Worm (Caenorhabditis elegans) whole organism, L3 larva: ENCODE results near the gene ZK863.8.

Experiments used
- ZK546.5 ChIP-seq: sonication (generic microtip); optimal IDR thresholded peaks from 2 replicates; lab custom pipeline; 2017; ENCODE audit warnings: missing biosample characterization, missing genetic modification characterization
- aly-2 ChIP-seq: fragments of 150-350 bp; optimal IDR thresholded peaks from 2 replicates; lab custom pipeline; 2014; ENCODE audit warnings: missing biosample characterization, missing genetic modification characterization
- ama-1 ChIP-seq: fragments of 150-350 bp; optimal IDR thresholded peaks from 2 replicates; lab custom pipeline; 2018
- ceh-16 ChIP-seq: sonication (generic microtip); optimal IDR thresholded peaks from 2 replicates; lab custom pipeline; 2017; ENCODE audit warnings: missing biosample characterization, missing genetic modification characterization
- ceh-28 ChIP-seq: fragments of 150-350 bp; optimal IDR thresholded peaks from 2 replicates; lab custom pipeline; 2014; ENCODE audit warnings: missing biosample characterization, missing genetic modification reagents, missing genetic modification characterization
- ceh-82 ChIP-seq: fragments of 150-350 bp; optimal IDR thresholded peaks from 2 replicates; lab custom pipeline; 2014; ENCODE audit warnings: missing biosample characterization, missing genetic modification characterization
- ceh-9 ChIP-seq: sonication (generic microtip); optimal IDR thresholded peaks from 2 replicates; lab custom pipeline; 2018; ENCODE audit warnings: missing biosample characterization, missing genetic modification characterization
- egl-27 ChIP-seq: sonication (generic microtip); optimal IDR thresholded peaks from 4 replicates; lab custom pipeline; 2017; ENCODE audit warnings: missing biosample characterization, missing genetic modification reagents, missing genetic modification characterization
- egl-5 ChIP-seq: fragments of 150-350 bp; optimal IDR thresholded peaks from 2 replicates; lab custom pipeline; 2017; ENCODE audit warnings: missing biosample characterization, missing genetic modification reagents, missing genetic modification characterization, inconsistent platforms
- elt-1 ChIP-seq: fragments of 150-350 bp; optimal IDR thresholded peaks from 2 replicates; lab custom pipeline; 2014; ENCODE audit warnings: missing biosample characterization, missing genetic modification characterization
- elt-2 ChIP-seq: sonication (generic microtip); optimal IDR thresholded peaks from 2 replicates; lab custom pipeline; 2016; ENCODE audit warnings: missing genetic modification reagents, mild to moderate bottlenecking, missing genetic modification characterization, missing compliant biosample characterization
- elt-3 ChIP-seq, 3 experiments: fragments of 150-350 bp in 1 of 3; sonication (generic microtip) in 2 of 3; optimal IDR thresholded peaks; 2 replicates in 2 of 3; 4 replicates in 1 of 3; lab custom pipeline; 2014 to 2017; ENCODE audit warnings: missing biosample characterization in 3 of 3, missing genetic modification characterization in 3 of 3
- fkh-10 ChIP-seq: sonication (generic microtip); optimal IDR thresholded peaks from 2 replicates; lab custom pipeline; 2017; ENCODE audit warnings: missing biosample characterization, missing genetic modification reagents, missing genetic modification characterization
- fkh-2 ChIP-seq: fragments of 150-350 bp; optimal IDR thresholded peaks from 2 replicates; lab custom pipeline; 2014; ENCODE audit warnings: missing biosample characterization, missing genetic modification reagents, missing genetic modification characterization
- fos-1 ChIP-seq: fragments of 150-350 bp; optimal IDR thresholded peaks from 2 replicates; lab custom pipeline; 2014; ENCODE audit warnings: missing biosample characterization, missing genetic modification characterization
- hmg-11 ChIP-seq: sonication (generic microtip); optimal IDR thresholded peaks from 2 replicates; lab custom pipeline; 2016; ENCODE audit warnings: missing genetic modification characterization, missing compliant biosample characterization
- lin-15B ChIP-seq: fragments of 150-350 bp; optimal IDR thresholded peaks from 2 replicates; lab custom pipeline; 2014; ENCODE audit warnings: missing biosample characterization, missing genetic modification characterization
- lin-39 ChIP-seq: fragments of 150-350 bp; optimal IDR thresholded peaks from 2 replicates; lab custom pipeline; 2018; ENCODE audit warnings: missing biosample characterization, missing genetic modification reagents, missing genetic modification characterization
- mdl-1 ChIP-seq: fragments of 150-350 bp; optimal IDR thresholded peaks from 2 replicates; lab custom pipeline; 2014; ENCODE audit warnings: missing biosample characterization, missing genetic modification characterization
- nfya-1 ChIP-seq: sonication (generic microtip); optimal IDR thresholded peaks from 2 replicates; lab custom pipeline; 2017; ENCODE audit warnings: missing genetic modification characterization, mild to moderate bottlenecking, missing compliant biosample characterization, antibody characterized with exemption, moderate library complexity; ENCODE audit not compliant: insufficient read depth
- nhr-11 ChIP-seq: fragments of 150-350 bp; optimal IDR thresholded peaks from 2 replicates; lab custom pipeline; 2014; ENCODE audit warnings: missing biosample characterization, missing genetic modification characterization
- nhr-12 ChIP-seq: fragments of 150-350 bp; optimal IDR thresholded peaks from 2 replicates; lab custom pipeline; 2014; ENCODE audit warnings: missing biosample characterization, missing genetic modification characterization
- nhr-23 ChIP-seq: fragments of 150-350 bp; optimal IDR thresholded peaks from 2 replicates; lab custom pipeline; 2014; ENCODE audit warnings: missing biosample characterization, missing genetic modification reagents, missing genetic modification characterization
- nhr-237 ChIP-seq: fragments of 150-350 bp; optimal IDR thresholded peaks from 2 replicates; lab custom pipeline; 2014; ENCODE audit warnings: missing biosample characterization, missing genetic modification characterization
- nhr-25 ChIP-seq: sonication (generic microtip); optimal IDR thresholded peaks from 2 replicates; lab custom pipeline; 2017; ENCODE audit warnings: missing biosample characterization, missing genetic modification characterization
- nhr-28 ChIP-seq: fragments of 150-350 bp; optimal IDR thresholded peaks from 2 replicates; lab custom pipeline; 2014; ENCODE audit warnings: missing biosample characterization, missing genetic modification characterization
- nhr-67 ChIP-seq: fragments of 150-350 bp; optimal IDR thresholded peaks from 2 replicates; lab custom pipeline; 2014; ENCODE audit warnings: missing biosample characterization, missing genetic modification characterization
- nhr-76 ChIP-seq: fragments of 150-350 bp; sonication (generic microtip); optimal IDR thresholded peaks from 5 replicates; lab custom pipeline; 2014; ENCODE audit warnings: missing biosample characterization, missing genetic modification characterization
- nhr-77 ChIP-seq: fragments of 150-350 bp; optimal IDR thresholded peaks from 2 replicates; lab custom pipeline; 2014; ENCODE audit warnings: missing biosample characterization, missing genetic modification characterization
- pha-4 ChIP-seq: fragments of 150-350 bp; optimal IDR thresholded peaks from 2 replicates; lab custom pipeline; 2014; ENCODE audit warnings: missing biosample characterization, missing genetic modification reagents, missing genetic modification characterization
- sea-2 ChIP-seq: fragments of 150-350 bp; sonication (generic microtip); optimal IDR thresholded peaks from 4 replicates; lab custom pipeline; 2014; ENCODE audit warnings: missing biosample characterization, missing genetic modification reagents, missing genetic modification characterization
- skn-1 ChIP-seq: fragments of 150-350 bp; optimal IDR thresholded peaks from 2 replicates; lab custom pipeline; 2014; ENCODE audit warnings: missing biosample characterization, missing genetic modification characterization
- snpc-4 ChIP-seq: fragments of 150-350 bp; optimal IDR thresholded peaks from 2 replicates; lab custom pipeline; 2014; ENCODE audit warnings: missing biosample characterization, missing genetic modification characterization
- unc-39 ChIP-seq: sonication (generic microtip); optimal IDR thresholded peaks from 4 replicates; lab custom pipeline; 2017; ENCODE audit warnings: missing biosample characterization, missing genetic modification characterization
- ztf-11 ChIP-seq: fragments of 150-350 bp; optimal IDR thresholded peaks from 2 replicates; lab custom pipeline; 2014; ENCODE audit warnings: missing biosample characterization, missing genetic modification characterization
- ztf-4 ChIP-seq: fragments of 150-350 bp; optimal IDR thresholded peaks from 2 replicates; lab custom pipeline; 2014; ENCODE audit warnings: missing biosample characterization, missing genetic modification characterization

The ZK863.8 gene

DNA sequence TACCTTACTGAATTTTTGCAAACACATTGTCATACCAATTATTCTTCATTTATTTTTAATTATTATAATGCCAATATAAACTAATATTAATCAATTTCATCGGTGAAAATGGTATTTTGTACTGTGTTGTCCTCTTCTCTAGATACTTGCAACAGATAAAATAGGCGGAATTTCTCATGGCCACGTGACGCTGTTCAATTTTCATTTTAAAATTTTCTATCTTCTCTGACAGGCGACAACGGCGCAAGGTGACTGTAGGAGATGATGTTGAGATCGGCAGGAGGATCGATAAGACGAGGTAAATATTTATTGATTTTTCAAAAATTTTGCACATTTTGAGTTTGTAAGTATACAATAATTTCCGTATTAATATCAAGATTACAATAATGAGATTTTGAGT is 7.0 kb upstream of the ZK863.8 start, which contains the start of gene ogdh-2:
Gene ogdh-2 (plus strand): TSS at position 233 of the 400 bp plus-strand sequence.
- TF ChIP-seq nhr-11 (no peak), ama-1 (no peak), egl-27 (tag; lab: Kevin White, UChicago) (no peak), fos-1 (no peak), nhr-67 (tag; lab: Kevin White, UChicago) (no peak), unc-39 (tag; lab: Kevin White, UChicago) (no peak), lin-39 (tag; lab: Kevin White, UChicago) (no peak), ceh-82 (tag; lab: Kevin White, UChicago) (no peak), pha-4 (tag; lab: Kevin White, UChicago) (no peak), ceh-16 (tag; lab: Kevin White, UChicago) (no peak), mdl-1 (tag; lab: Kevin White, UChicago) (no peak), skn-1 (tag; lab: Kevin White, UChicago) (no peak), hmg-11 (no peak), nhr-12 (tag; lab: Kevin White, UChicago) (no peak), elt-3 (tag; optimal IDR thresholded peaks at IDR 0.05; lab: Kevin White, UChicago) (no peak), nhr-237 (tag; lab: Kevin White, UChicago) (no peak), sea-2 (no peak), nhr-76 (tag; lab: Kevin White, UChicago) (no peak), snpc-4 (tag; lab: Kevin White, UChicago) (no peak), ceh-28 (tag; lab: Kevin White, UChicago) (peak; percentile 34), nhr-25 (tag; lab: Kevin White, UChicago) (peak; percentile 12), nhr-77 (tag; lab: Kevin White, UChicago) (no peak), ceh-9 (tag; lab: Kevin White, UChicago) (no peak), nhr-28 (tag; lab: Kevin White, UChicago) (no peak), elt-1 (peak; percentile 7), fkh-2 (tag; lab: Kevin White, UChicago) (no peak), fkh-10 (no peak)
- TF ChIP-seq, all 47 proteins: peak for 3

DNA sequence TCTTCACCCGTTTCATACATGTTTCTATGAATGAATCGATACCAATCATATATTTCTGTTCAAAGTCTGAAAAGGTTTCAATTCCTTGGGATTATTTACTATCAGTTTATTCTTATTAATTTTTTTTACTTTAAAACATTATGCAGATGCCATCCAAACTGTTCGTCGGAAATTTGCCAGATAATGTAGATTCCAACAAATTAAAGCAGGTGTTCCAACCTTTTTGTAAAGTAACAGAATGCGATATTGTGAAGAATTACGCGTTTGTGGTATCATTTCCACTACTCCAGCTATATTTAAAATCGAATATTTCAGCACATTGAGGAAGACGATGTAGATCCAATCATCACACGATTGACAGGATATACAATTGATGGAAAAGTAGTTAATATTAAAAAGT is 4.8 kb upstream of the ZK863.8 start, which contains the start of gene rnp-1:
Gene rnp-1 (plus strand): TSS at position 145 of the 400 bp plus-strand sequence.
- TF ChIP-seq pha-4 (tag; lab: Kevin White, UChicago) (peak; percentile 10), egl-5 (no peak), ama-1 (peak; percentile 35)

DNA sequence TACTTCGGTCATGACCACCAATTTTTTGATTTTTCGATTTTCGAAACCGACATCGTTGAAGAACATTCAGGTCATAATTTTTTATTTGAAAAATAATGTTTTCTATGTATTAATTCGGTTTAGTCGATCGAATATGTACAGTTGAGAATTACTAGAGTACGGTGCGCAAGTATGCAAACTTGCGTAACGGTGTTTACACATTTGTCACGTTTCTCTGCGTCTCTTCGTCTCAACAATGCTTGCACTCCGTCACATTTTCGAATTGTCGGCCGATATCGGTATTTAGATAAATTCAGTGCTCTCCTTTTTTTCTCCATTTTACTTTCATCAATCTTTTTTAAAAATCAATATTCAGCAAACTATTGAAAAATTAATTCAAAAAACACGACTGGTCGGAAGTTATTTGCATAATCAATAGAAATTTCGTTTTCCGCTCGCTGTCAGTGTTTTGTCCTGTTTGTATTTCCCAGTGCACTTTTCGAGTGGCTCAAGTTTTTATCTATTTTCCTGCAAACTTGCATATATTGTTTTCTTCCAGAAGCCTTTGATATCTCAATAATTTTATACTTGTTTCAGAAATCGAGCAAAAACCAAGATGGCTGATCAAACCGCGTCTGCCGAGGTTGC is 3.7 kb upstream of the ZK863.8 start, which contains the start of gene dpy-30:
Gene dpy-30 (plus strand): TSS at position 577 of the 627 bp plus-strand sequence.
- TF ChIP-seq skn-1 (tag; lab: Kevin White, UChicago), result no peak
- TF ChIP-seq lin-39 (tag; lab: Kevin White, UChicago), result peak; percentile 50
- peak; percentile 29 for TF ChIP-seq lin-15B (tag; lab: Kevin White, UChicago)
- no peak for TF ChIP-seq ZK546.5 (tag; lab: Kevin White, UChicago)
- TF ChIP-seq nfya-1 (tag; lab: Kevin White, UChicago), result peak; percentile 82
- TF ChIP-seq fkh-2 (tag; lab: Kevin White, UChicago), result no peak
- TF ChIP-seq ceh-28 (tag; lab: Kevin White, UChicago), result peak; percentile 38
- TF ChIP-seq nhr-23 (tag; lab: Kevin White, UChicago), result peak; percentile 38
- TF ChIP-seq snpc-4 (tag; lab: Kevin White, UChicago), result peak; percentile 64
- TF ChIP-seq nhr-25 (tag; lab: Kevin White, UChicago), result peak; percentile 65
- peak; percentile 72 for TF ChIP-seq hmg-11
- TF ChIP-seq nhr-237 (tag; lab: Kevin White, UChicago), result no peak
- TF ChIP-seq mdl-1 (tag; lab: Kevin White, UChicago), result no peak
- TF ChIP-seq ztf-4, result no peak
- no peak for TF ChIP-seq ztf-11
- peak; percentile 86 for TF ChIP-seq pha-4 (tag; lab: Kevin White, UChicago)
- peak; percentile 42 for TF ChIP-seq elt-2

DNA sequence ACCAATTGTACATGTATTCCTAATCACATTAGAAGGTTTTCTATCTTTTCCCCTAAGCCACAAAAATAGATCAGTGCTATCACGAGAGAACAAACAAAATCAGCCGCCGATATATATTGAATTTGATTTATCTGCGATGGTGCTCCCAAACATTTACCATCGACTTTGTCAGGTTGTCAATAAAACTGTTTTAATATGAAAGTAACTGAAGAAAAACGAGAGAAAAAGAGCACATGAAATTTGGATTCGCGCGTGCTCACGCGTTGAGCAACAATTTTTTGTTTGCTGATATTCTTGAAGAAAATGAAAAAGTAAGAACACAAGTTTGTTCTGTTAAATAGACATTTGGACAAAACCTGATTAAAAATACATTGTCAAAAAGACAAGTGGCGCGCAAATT is 1.5 kb upstream of the ZK863.8 start:
- TF ChIP-seq aly-2 (tag; lab: Kevin White, UChicago) (no peak), nhr-12 (tag; lab: Kevin White, UChicago) (no peak), sea-2 (no peak), lin-15B (tag; lab: Kevin White, UChicago) (no peak), pha-4 (tag; lab: Kevin White, UChicago) (peak; percentile 76), egl-5 (no peak), ceh-9 (tag; lab: Kevin White, UChicago) (no peak), ceh-28 (tag; lab: Kevin White, UChicago) (no peak)
